Fruit fly (Drosophila melanogaster): ENCODE measurements around the gene mRpS5.

Gene mRpS5

DNA sequence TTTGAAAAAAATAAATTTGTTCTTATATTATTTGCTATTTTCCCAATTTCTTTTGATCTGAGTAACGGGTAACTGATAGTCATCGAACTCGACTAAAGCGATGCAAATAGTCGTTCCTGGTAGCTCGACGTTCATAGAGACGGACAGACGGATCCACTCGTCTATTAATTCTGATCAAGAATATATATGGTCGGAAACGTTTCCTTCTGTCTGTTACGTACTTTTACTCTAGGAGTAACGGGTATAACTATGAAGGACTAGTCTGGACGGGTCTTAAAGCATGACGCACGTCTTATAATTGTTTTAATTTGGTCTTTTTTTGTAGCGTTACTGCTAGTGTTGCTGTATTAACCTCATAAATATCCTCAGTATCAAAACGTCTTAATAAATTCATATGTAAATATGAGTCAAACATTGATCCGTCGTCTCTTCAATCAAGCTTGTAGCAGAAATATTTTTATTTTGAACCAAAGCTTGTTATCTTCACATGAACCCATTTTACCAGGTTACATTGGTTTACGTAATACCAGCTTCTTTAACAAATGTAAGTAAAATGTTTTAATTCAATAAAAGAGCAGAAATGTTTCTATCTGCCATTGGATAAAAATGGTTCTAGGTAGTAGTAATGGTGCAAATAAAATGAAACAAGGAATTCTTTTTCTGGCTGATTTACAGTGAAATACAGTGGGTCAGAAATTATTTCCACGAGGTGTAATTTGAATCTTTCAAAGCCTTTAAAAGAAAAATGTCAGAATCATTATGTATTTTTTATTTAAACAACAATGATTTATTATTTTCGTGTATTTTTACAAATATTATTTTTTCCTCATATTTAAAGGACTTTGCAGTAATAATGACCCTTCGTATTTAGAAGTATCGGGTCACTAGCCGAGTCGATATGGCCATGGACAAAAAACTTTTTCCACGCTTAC, at the start of gene mRpS5 (continued):
- no peak for TF ChIP-seq C15 (GFP tag; IDR thresholded peaks at IDR 0.05)
- TF ChIP-seq CG9932 (GFP tag; IDR thresholded peaks at IDR 0.05), result no peak
- peak; percentile 14 for TF ChIP-seq Abd-B (GFP tag; optimal IDR thresholded peaks at IDR 0.05)
- TF ChIP-seq CG13296 (GFP tag; optimal IDR thresholded peaks at IDR 0.05), result no peak
- TF ChIP-seq CG8388 (GFP tag; optimal IDR thresholded peaks at IDR 0.05), result peak; percentile 86

- TF ChIP-seq CG14441 (GFP tag; IDR thresholded peaks at IDR 0.05), result no peak
- peak; percentile 69 for TF ChIP-seq E2f2 (GFP tag; IDR thresholded peaks at IDR 0.05)
- no peak for TF ChIP-seq Bdp1 (GFP tag; optimal IDR thresholded peaks at IDR 0.05)
- no peak for TF ChIP-seq Poxn (GFP tag; IDR thresholded peaks at IDR 0.05)
- no peak for TF ChIP-seq lab (GFP tag; optimal IDR thresholded peaks at IDR 0.05)
- TF ChIP-seq stc (GFP tag; IDR thresholded peaks at IDR 0.05), result no peak
- no peak for TF ChIP-seq CG18619 (GFP tag; optimal IDR thresholded peaks at IDR 0.05)
- TF ChIP-seq CG17186 (GFP tag; optimal IDR thresholded peaks at IDR 0.05), result peak; percentile 3
- TF ChIP-seq B-H1 (GFP tag; IDR thresholded peaks at IDR 0.05), result no peak
- TF ChIP-seq CG18476 (GFP tag; optimal IDR thresholded peaks at IDR 0.05), result no peak
- TF ChIP-seq MTF-1 (GFP tag; optimal IDR thresholded peaks at IDR 0.05; ENCODE audit: borderline replicate concordance), result no peak
- no peak for TF ChIP-seq CG6175 (GFP tag; IDR thresholded peaks at IDR 0.05)
- TF ChIP-seq CG2129 (GFP tag; IDR thresholded peaks at IDR 0.05; ENCODE audit: partially characterized antibody), result peak; percentile 40; the same call in 1 of the 2 replicates
- peak; percentile 57; the same call in 1 of the 3 replicates for TF ChIP-seq mld (GFP tag; IDR thresholded peaks at IDR 0.05; ENCODE audit: partially characterized antibody)
- TF ChIP-seq Fer3 (tag; optimal IDR thresholded peaks at IDR 0.05), result no peak
- peak; percentile 89 for TF ChIP-seq Lhr (GFP tag; optimal IDR thresholded peaks at IDR 0.05)
- TF ChIP-seq CG4707 (GFP tag; optimal IDR thresholded peaks at IDR 0.05), result no peak
- peak; percentile 97 for TF ChIP-seq CG1024 (GFP tag; IDR thresholded peaks at IDR 0.05)
- TF ChIP-seq Kr (GFP tag; optimal IDR thresholded peaks at IDR 0.05), result no peak
- no peak for TF ChIP-seq NfI (GFP tag; optimal IDR thresholded peaks at IDR 0.05)
- TF ChIP-seq nerfin-2 (GFP tag; IDR thresholded peaks at IDR 0.05; ENCODE audit: partially characterized antibody), result peak; percentile 76
- TF ChIP-seq CG8388 (GFP tag; optimal IDR thresholded peaks at IDR 0.05), result no peak
- no peak for TF ChIP-seq Lim3 (GFP tag; IDR thresholded peaks at IDR 0.05)
- TF ChIP-seq CG12659 (GFP tag; optimal IDR thresholded peaks at IDR 0.05), result peak; percentile 12
- TF ChIP-seq Sin3A (optimal IDR thresholded peaks at IDR 0.05), result no peak
- TF ChIP-seq Dref (GFP tag; IDR thresholded peaks at IDR 0.05), result peak; percentile 87
- TF ChIP-seq CG11085 (GFP tag; IDR thresholded peaks at IDR 0.05), result no peak
- peak; percentile 29 for TF ChIP-seq CG8290 (GFP tag; optimal IDR thresholded peaks at IDR 0.05)
- TF ChIP-seq CG8290 (tag; optimal IDR thresholded peaks at IDR 0.05), result peak in 1 of 2 experiments; percentile 14
- no peak for TF ChIP-seq gro (GFP tag; optimal IDR thresholded peaks at IDR 0.05)
- no peak for TF ChIP-seq CG10147 (GFP tag; optimal IDR thresholded peaks at IDR 0.05)
- peak; percentile 77 for TF ChIP-seq Dll (GFP tag; IDR thresholded peaks at IDR 0.05; ENCODE audit: partially characterized antibody)
- TF ChIP-seq pros (GFP tag; optimal IDR thresholded peaks at IDR 0.05), result no peak
- no peak for TF ChIP-seq CG3163 (GFP tag; optimal IDR thresholded peaks at IDR 0.05)
- TF ChIP-seq CG1792 (GFP tag; optimal IDR thresholded peaks at IDR 0.05), result no peak
- peak; percentile 98 for TF ChIP-seq CG30020 (tag; optimal IDR thresholded peaks at IDR 0.05)
- no peak for TF ChIP-seq fd64A (GFP tag; optimal IDR thresholded peaks at IDR 0.05)
- no peak for TF ChIP-seq cad (GFP tag; optimal IDR thresholded peaks at IDR 0.05)
- no peak for TF ChIP-seq al (GFP tag; IDR thresholded peaks at IDR 0.05)
- peak; percentile 89 for TF ChIP-seq Bgb (GFP tag; IDR thresholded peaks at IDR 0.05; ENCODE audit: partially characterized antibody)
- peak; percentile 18 for TF ChIP-seq trem (tag; optimal IDR thresholded peaks at IDR 0.05)
- no peak for TF ChIP-seq CG31365 (tag; optimal IDR thresholded peaks at IDR 0.05)
- no peak for TF ChIP-seq grn (GFP tag; optimal IDR thresholded peaks at IDR 0.05)
- TF ChIP-seq CG6689 (GFP tag; IDR thresholded peaks at IDR 0.05), result no peak
Observed at dm6 chr3L:24535908-24536307, 1.1 kb upstream of the mRpS5 start.
